Fruit fly (Drosophila melanogaster): ENCODE data around the gene elm.

elm gene

dm6 chr3R:5615484-5615883 is 39.2 kb downstream of the elm start:
- TF ChIP-seq OdsH (GFP tag; optimal IDR thresholded peaks at IDR 0.05) (no peak), pan (optimal IDR thresholded peaks at IDR 0.05) (no peak), tai (GFP tag; optimal IDR thresholded peaks at IDR 0.05) (no peak), Rel (GFP tag; optimal IDR thresholded peaks at IDR 0.05) (no peak), Rel (tag; optimal IDR thresholded peaks at IDR 0.05) (no peak), fru (GFP tag; optimal IDR thresholded peaks at IDR 0.05) (no peak), Dif (GFP tag; optimal IDR thresholded peaks at IDR 0.05; ENCODE audit: partially characterized antibody) (no peak), dl (GFP tag; optimal IDR thresholded peaks at IDR 0.05; ENCODE audit: insufficient read depth in 1 of 2, partially characterized antibody in 2 of 2) (no peak), Hnf4 (GFP tag; optimal IDR thresholded peaks at IDR 0.05) (no peak), N (GFP tag; optimal IDR thresholded peaks at IDR 0.05) (no peak), Sp1 (GFP tag; optimal IDR thresholded peaks at IDR 0.05) (no peak), ey (GFP tag; optimal IDR thresholded peaks at IDR 0.05) (no peak), psq (GFP tag; optimal IDR thresholded peaks at IDR 0.05) (no peak), br (GFP tag; optimal IDR thresholded peaks at IDR 0.05) (no peak), dmrt93B (GFP tag; optimal IDR thresholded peaks at IDR 0.05) (no peak), Jra (GFP tag; optimal IDR thresholded peaks at IDR 0.05) (no peak), Abd-B (GFP tag; optimal IDR thresholded peaks at IDR 0.05) (no peak), CG32264 (GFP tag; optimal IDR thresholded peaks at IDR 0.05) (no peak)

- TF ChIP-seq brk (GFP tag; optimal IDR thresholded peaks at IDR 0.05), result no peak
- peak in 1 of 2 experiments; percentile 45 for TF ChIP-seq foxo (GFP tag; optimal IDR thresholded peaks at IDR 0.05)
- no peak for TF ChIP-seq sage (GFP tag; optimal IDR thresholded peaks at IDR 0.05)
- peak; percentile 51 for TF ChIP-seq Hnf4 (GFP tag; optimal IDR thresholded peaks at IDR 0.05)
- TF ChIP-seq sv (GFP tag; optimal IDR thresholded peaks at IDR 0.05), result peak; percentile 29
- no peak for TF ChIP-seq dmrt93B (GFP tag; optimal IDR thresholded peaks at IDR 0.05)
- TF ChIP-seq HLH106 (tag; optimal IDR thresholded peaks at IDR 0.05), result peak; percentile 31
- TF ChIP-seq GATAd (GFP tag; optimal IDR thresholded peaks at IDR 0.05), result no peak
- no peak for TF ChIP-seq usp (GFP tag; optimal IDR thresholded peaks at IDR 0.05)
- peak; percentile 53 for TF ChIP-seq h (GFP tag; optimal IDR thresholded peaks at IDR 0.05)
- TF ChIP-seq fru (GFP tag; optimal IDR thresholded peaks at IDR 0.05), result peak; percentile 43
- TF ChIP-seq Dfd (GFP tag; optimal IDR thresholded peaks at IDR 0.05), result no peak
- no peak for TF ChIP-seq br (GFP tag; optimal IDR thresholded peaks at IDR 0.05)
- no peak for TF ChIP-seq CG9705 (GFP tag; optimal IDR thresholded peaks at IDR 0.05)
- no peak for TF ChIP-seq Abd-B (GFP tag; optimal IDR thresholded peaks at IDR 0.05)
- no peak for TF ChIP-seq Vsx2 (GFP tag; optimal IDR thresholded peaks at IDR 0.05; ENCODE audit: partially characterized antibody)
- no peak for TF ChIP-seq Rel (GFP tag; optimal IDR thresholded peaks at IDR 0.05)
- peak; percentile 16 for TF ChIP-seq Rel (tag; optimal IDR thresholded peaks at IDR 0.05)
- no peak for TF ChIP-seq woc (GFP tag; optimal IDR thresholded peaks at IDR 0.05)
- TF ChIP-seq OdsH (GFP tag; optimal IDR thresholded peaks at IDR 0.05), result no peak
- no peak for TF ChIP-seq CrebA (GFP tag; optimal IDR thresholded peaks at IDR 0.05; ENCODE audit: borderline replicate concordance)
- TF ChIP-seq psq (GFP tag; optimal IDR thresholded peaks at IDR 0.05), result no peak
- no peak for TF ChIP-seq N (GFP tag; optimal IDR thresholded peaks at IDR 0.05)
- TF ChIP-seq Dif (GFP tag; optimal IDR thresholded peaks at IDR 0.05; ENCODE audit: partially characterized antibody), result peak; percentile 68
- no peak for TF ChIP-seq Myc (optimal IDR thresholded peaks at IDR 0.05)
- TF ChIP-seq lola (GFP tag; optimal IDR thresholded peaks at IDR 0.05), result no peak
- TF ChIP-seq rgr (GFP tag; optimal IDR thresholded peaks at IDR 0.05), result peak; percentile 65
- no peak for TF ChIP-seq dsf (GFP tag; optimal IDR thresholded peaks at IDR 0.05; ENCODE audit: borderline replicate concordance)
- no peak for TF ChIP-seq jim (GFP tag; optimal IDR thresholded peaks at IDR 0.05)
- peak; percentile 58 for TF ChIP-seq Jra (GFP tag; optimal IDR thresholded peaks at IDR 0.05)
- no peak for TF ChIP-seq tai (GFP tag; optimal IDR thresholded peaks at IDR 0.05)
- no peak for TF ChIP-seq pan (optimal IDR thresholded peaks at IDR 0.05)
- peak; percentile 3 for TF ChIP-seq ey (GFP tag; optimal IDR thresholded peaks at IDR 0.05)
- TF ChIP-seq CG32264 (GFP tag; optimal IDR thresholded peaks at IDR 0.05), result no peak
Observed at dm6 chr3R:5613114-5613443, 41.6 kb downstream of the elm start, which contains the start of gene Atu. Gene Atu (plus strand): TSS chr3R:5613358.

- peak; percentile 6 for TF ChIP-seq N (GFP tag; optimal IDR thresholded peaks at IDR 0.05)
- peak; percentile 13 for TF ChIP-seq fru (GFP tag; optimal IDR thresholded peaks at IDR 0.05)
- TF ChIP-seq Dif (GFP tag; optimal IDR thresholded peaks at IDR 0.05; ENCODE audit: partially characterized antibody), result peak; percentile 38
- no peak for TF ChIP-seq Hr78 (GFP tag; optimal IDR thresholded peaks at IDR 0.05)
- peak; percentile 24 for TF ChIP-seq psq (GFP tag; optimal IDR thresholded peaks at IDR 0.05)
- no peak for TF ChIP-seq Hr83 (GFP tag; optimal IDR thresholded peaks at IDR 0.05; ENCODE audit: poor library complexity, severe bottlenecking)
- TF ChIP-seq CG9705 (GFP tag; optimal IDR thresholded peaks at IDR 0.05), result no peak
Observed at dm6 chr3R:5612372-5613113, 42.1 kb downstream of the elm start, which contains the start of gene Rga. Gene Rga (minus strand): TSS chr3R:5613112.

All from whole organism, wandering third instar larva.